Worm (Caenorhabditis elegans) whole organism, L4 larva: ENCODE measurements around the gene pes-4.

Experiments used
- F26F4.8 ChIP-seq: fragments of 200-800 bp; sonication (Bioruptor generic); conservative IDR thresholded peaks from 2 replicates; pipeline ENCODE4 v1.3.6; 2022; ENCODE audit warnings: missing genetic modification characterization, missing compliant biosample characterization
- F37D6.2 ChIP-seq: sonication (generic microtip); optimal IDR thresholded peaks from 2 replicates; lab custom pipeline; 2016; ENCODE audit warnings: mild to moderate bottlenecking, missing genetic modification characterization, missing compliant biosample characterization
- T20F7.1 ChIP-seq: fragments of 200-800 bp; sonication (Bioruptor generic); optimal IDR thresholded peaks from 2 replicates; lab custom pipeline; 2018; ENCODE audit warnings: mild to moderate bottlenecking, missing genetic modification characterization, missing compliant biosample characterization
- T26A8.4 ChIP-seq: fragments of 200-800 bp; sonication (Bioruptor generic); IDR thresholded peaks from 2 replicates; pipeline ENCODE4 v1.3.6; 2022; ENCODE audit warnings: missing genetic modification characterization, missing compliant biosample characterization
- Y75B8A.6 ChIP-seq: fragments of 200-800 bp; sonication (Bioruptor generic); IDR thresholded peaks from 2 replicates; pipeline ENCODE4 v1.3.6; 2022; ENCODE audit warnings: missing genetic modification reagents, missing genetic modification characterization, missing compliant biosample characterization
- ZK337.2 ChIP-seq: fragments of 200-800 bp; sonication (Bioruptor generic); IDR thresholded peaks from 2 replicates; pipeline ENCODE4 v1.3.6; 2022; ENCODE audit warnings: missing genetic modification reagents, missing genetic modification characterization, missing compliant biosample characterization
- aha-1 ChIP-seq: fragments of 150-350 bp; peaks from one replicate; lab custom pipeline; 2014; ENCODE audit warnings: missing biosample characterization, missing genetic modification characterization
- arid-1 ChIP-seq: fragments of 200-800 bp; sonication (Bioruptor generic); conservative IDR thresholded peaks from 2 replicates; pipeline ENCODE4 v1.3.6; 2022; ENCODE audit warnings: missing genetic modification reagents, missing genetic modification characterization, missing compliant biosample characterization
- attf-4 ChIP-seq: sonication (generic microtip); optimal IDR thresholded peaks from 3 replicates; lab custom pipeline; 2017; ENCODE audit warnings: missing biosample characterization, missing genetic modification characterization
- ceh-28 ChIP-seq: fragments of 150-350 bp; optimal IDR thresholded peaks from 2 replicates; lab custom pipeline; 2014; ENCODE audit warnings: missing biosample characterization, missing genetic modification reagents, missing genetic modification characterization
- ceh-62 ChIP-seq: sonication (generic microtip); optimal IDR thresholded peaks from 2 replicates; lab custom pipeline; 2017; ENCODE audit warnings: missing biosample characterization, missing genetic modification characterization
- ctbp-1 ChIP-seq: fragments of 200-800 bp; sonication (Bioruptor generic); IDR thresholded peaks from 2 replicates; pipeline ENCODE4 v1.3.6; 2022; ENCODE audit warnings: missing genetic modification reagents, missing genetic modification characterization, missing compliant biosample characterization
- daf-12 ChIP-seq: fragments of 150-350 bp; optimal IDR thresholded peaks from 2 replicates; lab custom pipeline; 2014; ENCODE audit warnings: missing biosample characterization, missing genetic modification reagents, missing genetic modification characterization
- daf-16 ChIP-seq, 3 experiments: sonication (generic microtip); optimal IDR thresholded peaks; 2 replicates each; lab custom pipeline; 2016 to 2017; ENCODE audit warnings: missing genetic modification characterization in 3 of 3, missing genetic modification reagents in 3 of 3, mild to moderate bottlenecking in 2 of 3, missing compliant biosample characterization in 2 of 3, missing biosample characterization in 1 of 3, moderate library complexity in 1 of 3
- daf-19 ChIP-seq: fragments of 200-800 bp; sonication (Bioruptor generic); conservative IDR thresholded peaks from 2 replicates; pipeline ENCODE4 v1.3.6; 2022; ENCODE audit warnings: missing genetic modification characterization, missing compliant biosample characterization
- daf-8 ChIP-seq: fragments of 200-800 bp; sonication (Bioruptor generic); IDR thresholded peaks from 2 replicates; pipeline ENCODE4 v1.3.6; 2022; ENCODE audit warnings: missing genetic modification characterization, missing compliant biosample characterization
- dmd-6 ChIP-seq: fragments of 200-800 bp; sonication (Bioruptor generic); IDR thresholded peaks from 2 replicates; pipeline ENCODE4 v1.3.6; 2022; ENCODE audit warnings: missing genetic modification reagents, missing genetic modification characterization, missing compliant biosample characterization
- egl-27 ChIP-seq: sonication (generic microtip); optimal IDR thresholded peaks from 3 replicates; lab custom pipeline; 2017; ENCODE audit warnings: missing biosample characterization, missing genetic modification reagents, missing genetic modification characterization
- egl-43 ChIP-seq: fragments of 200-800 bp; sonication (Bioruptor generic); IDR thresholded peaks from 2 replicates; pipeline ENCODE4 v1.3.6; 2022; ENCODE audit warnings: missing genetic modification reagents, missing genetic modification characterization, missing compliant biosample characterization
- fkh-10 ChIP-seq: fragments of 150-350 bp; optimal IDR thresholded peaks from 2 replicates; lab custom pipeline; 2014; ENCODE audit warnings: missing biosample characterization, missing genetic modification reagents, missing genetic modification characterization
- fos-1 ChIP-seq: fragments of 150-350 bp; optimal IDR thresholded peaks from 2 replicates; lab custom pipeline; 2014; ENCODE audit warnings: missing biosample characterization, missing genetic modification characterization
- hif-1 ChIP-seq, 2 experiments: sonication (generic microtip); optimal IDR thresholded peaks; 2 replicates each; lab custom pipeline; 2016 to 2017; ENCODE audit warnings: missing compliant biosample characterization in 2 of 2, missing genetic modification characterization in 2 of 2, missing genetic modification reagents in 2 of 2, missing genotype in 2 of 2, mild to moderate bottlenecking in 1 of 2
- hlh-11 ChIP-seq: fragments of 200-800 bp; sonication (Bioruptor generic); optimal IDR thresholded peaks from 2 replicates; lab custom pipeline; 2018; ENCODE audit warnings: mild to moderate bottlenecking, missing genetic modification characterization, missing compliant biosample characterization
- hlh-30 ChIP-seq: sonication (generic microtip); optimal IDR thresholded peaks from 2 replicates; lab custom pipeline; 2017; ENCODE audit warnings: antibody characterized with exemption, mild to moderate bottlenecking, missing genetic modification characterization, missing compliant biosample characterization; ENCODE audit not compliant: insufficient read depth
- jun-1 ChIP-seq: fragments of 150-350 bp; optimal IDR thresholded peaks from 2 replicates; lab custom pipeline; 2014; ENCODE audit warnings: missing biosample characterization, missing genetic modification reagents, missing genetic modification characterization
- lin-15B ChIP-seq: fragments of 150-350 bp; sonication (generic microtip); optimal IDR thresholded peaks from 3 replicates; lab custom pipeline; 2014; ENCODE audit warnings: missing biosample characterization, missing genetic modification characterization
- lin-38 ChIP-seq: fragments of 200-800 bp; sonication (Bioruptor generic); IDR thresholded peaks from 2 replicates; pipeline ENCODE4 v1.3.6; 2022; ENCODE audit warnings: missing genetic modification reagents, missing genetic modification characterization, missing compliant biosample characterization
- lin-39 ChIP-seq: fragments of 150-350 bp; optimal IDR thresholded peaks from 2 replicates; lab custom pipeline; 2014; ENCODE audit warnings: missing biosample characterization, missing genetic modification reagents, missing genetic modification characterization
- lir-3 ChIP-seq: sonication (generic microtip); optimal IDR thresholded peaks from 2 replicates; lab custom pipeline; 2016; ENCODE audit warnings: mild to moderate bottlenecking, missing genetic modification characterization, missing compliant biosample characterization
- madf-9 ChIP-seq: fragments of 200-800 bp; sonication (Bioruptor generic); conservative IDR thresholded peaks from 2 replicates; pipeline ENCODE4 v1.3.6; 2022; ENCODE audit warnings: missing genetic modification reagents, missing genetic modification characterization, missing compliant biosample characterization
- mdl-1 ChIP-seq, 2 experiments: fragments of 150-350 bp in 1 of 2; sonication (generic microtip) in 1 of 2; optimal IDR thresholded peaks; 2 replicates each; lab custom pipeline; 2014 to 2017; ENCODE audit warnings: missing biosample characterization in 2 of 2, missing genetic modification characterization in 2 of 2
- mdt-29 ChIP-seq: fragments of 200-800 bp; sonication (Bioruptor generic); IDR thresholded peaks from 2 replicates; pipeline ENCODE4 v1.3.6; 2022; ENCODE audit warnings: missing genetic modification reagents, missing genetic modification characterization, missing compliant biosample characterization
- mxl-2 ChIP-seq: fragments of 200-800 bp; sonication (Bioruptor generic); conservative IDR thresholded peaks from 2 replicates; pipeline ENCODE4 v1.3.6; 2022; ENCODE audit warnings: missing genetic modification reagents, missing genetic modification characterization, missing compliant biosample characterization
- nhr-111 ChIP-seq: fragments of 200-800 bp; sonication (Bioruptor generic); optimal IDR thresholded peaks from 2 replicates; lab custom pipeline; 2018; ENCODE audit warnings: mild to moderate bottlenecking, missing genetic modification characterization, missing compliant biosample characterization
- nhr-237 ChIP-seq: sonication (generic microtip); optimal IDR thresholded peaks from 2 replicates; lab custom pipeline; 2017; ENCODE audit warnings: missing biosample characterization, missing genetic modification characterization
- nhr-25 ChIP-seq: sonication (generic microtip); optimal IDR thresholded peaks from 2 replicates; lab custom pipeline; 2017; ENCODE audit warnings: missing genetic modification characterization, mild to moderate bottlenecking, missing compliant biosample characterization, antibody characterized with exemption, moderate library complexity, borderline replicate concordance; ENCODE audit not compliant: insufficient read depth
- nhr-28 ChIP-seq: fragments of 150-350 bp; optimal IDR thresholded peaks from 2 replicates; lab custom pipeline; 2014; ENCODE audit warnings: missing biosample characterization, missing genetic modification characterization
- nhr-42 ChIP-seq: fragments of 200-800 bp; sonication (Bioruptor generic); IDR thresholded peaks from 2 replicates; pipeline ENCODE4 v1.3.6; 2022; ENCODE audit warnings: missing genetic modification characterization, missing compliant biosample characterization
- nhr-48 ChIP-seq: sonication (generic microtip); optimal IDR thresholded peaks from 2 replicates; lab custom pipeline; 2016; ENCODE audit warnings: mild to moderate bottlenecking, missing genetic modification characterization, missing compliant biosample characterization
- nhr-6 ChIP-seq: fragments of 150-350 bp; optimal IDR thresholded peaks from 2 replicates; lab custom pipeline; 2014; ENCODE audit warnings: missing biosample characterization, missing genetic modification characterization
- nhr-77 ChIP-seq: fragments of 150-350 bp; optimal IDR thresholded peaks from 2 replicates; lab custom pipeline; 2014; ENCODE audit warnings: missing biosample characterization, missing genetic modification characterization
- pqm-1 ChIP-seq: sonication (generic microtip); optimal IDR thresholded peaks from 2 replicates; lab custom pipeline; 2017; ENCODE audit warnings: missing biosample characterization, missing genetic modification characterization
- saeg-2 ChIP-seq: fragments of 200-800 bp; sonication (Bioruptor generic); IDR thresholded peaks from 2 replicates; pipeline ENCODE4 v1.3.6; 2022; ENCODE audit warnings: missing genetic modification reagents, missing genetic modification characterization, missing compliant biosample characterization
- snpc-1.2 ChIP-seq: fragments of 200-800 bp; sonication (Bioruptor generic); IDR thresholded peaks from 2 replicates; pipeline ENCODE4 v1.3.6; 2022; ENCODE audit warnings: missing genetic modification reagents, missing genetic modification characterization, missing compliant biosample characterization
- spr-1 ChIP-seq: sonication (generic microtip); optimal IDR thresholded peaks from 2 replicates; lab custom pipeline; 2016; ENCODE audit warnings: mild to moderate bottlenecking, missing genetic modification characterization, missing compliant biosample characterization
- spr-3 ChIP-seq: fragments of 200-800 bp; sonication (Bioruptor generic); optimal IDR thresholded peaks from 2 replicates; lab custom pipeline; 2018; ENCODE audit warnings: mild to moderate bottlenecking, missing genetic modification characterization, missing compliant biosample characterization
- tag-97 ChIP-seq: fragments of 200-800 bp; sonication (Bioruptor generic); IDR thresholded peaks from 2 replicates; pipeline ENCODE4 v1.3.6; 2022; ENCODE audit warnings: missing genetic modification characterization, missing compliant biosample characterization
- unc-62 ChIP-seq, 3 experiments: fragments of 150-350 bp in 1 of 3; sonication (generic microtip); optimal IDR thresholded peaks in 2 of 3; peaks in 1 of 3; 1 replicate in 1 of 3; 2 replicates in 2 of 3; lab custom pipeline; 2014 to 2017; ENCODE audit warnings: missing biosample characterization in 3 of 3, missing genetic modification characterization in 3 of 3, missing genetic modification reagents in 3 of 3, missing genotype in 1 of 3
- zag-1 ChIP-seq: fragments of 150-350 bp; optimal IDR thresholded peaks from 2 replicates; lab custom pipeline; 2014; ENCODE audit warnings: missing biosample characterization, missing genetic modification characterization
- ztf-11 ChIP-seq: fragments of 150-350 bp; optimal IDR thresholded peaks from 2 replicates; lab custom pipeline; 2014; ENCODE audit warnings: missing biosample characterization, missing genetic modification characterization

Gene pes-4

ce11 chrIII:1201958-1202596 lies 28.0 kb downstream of the pes-4 start, which contains the start of the genes mrpl-45 and Y119D3B.12 (continued):
- no peak for TF ChIP-seq nhr-237 (tag; lab: Kevin White, UChicago)
- TF ChIP-seq nhr-48, result no peak
- TF ChIP-seq Y75B8A.6 (GFP tag; lab: Robert Waterston, UW), result no peak
- TF ChIP-seq dmd-6 (GFP tag; lab: Robert Waterston, UW), result 0 out of 2 replicates have a peak, but pooled peaks have one; percentile 33
- no peak for TF ChIP-seq daf-12 (tag; lab: Kevin White, UChicago)
- peak; percentile 38 for TF ChIP-seq aha-1 (tag; lab: Kevin White, UChicago)
- peak; percentile 29; the same call in 1 of the 2 replicates for TF ChIP-seq ctbp-1
- no peak for TF ChIP-seq mxl-2 (GFP tag; lab: Robert Waterston, UW)
- TF ChIP-seq lir-3 (tag; lab: Kevin White, UChicago), result no peak
- TF ChIP-seq nhr-25 (tag; lab: Kevin White, UChicago), result no peak
- TF ChIP-seq hlh-11 (tag; lab: Kevin White, UChicago), result peak; percentile 54
- TF ChIP-seq nhr-111 (GFP tag; lab: Kevin White, UChicago), result no peak
- no peak for TF ChIP-seq daf-16 (GFP tag; optimal IDR thresholded peaks at IDR 0.05; lab: Kevin White, UChicago)
- TF ChIP-seq daf-16 (tag; optimal IDR thresholded peaks at IDR 0.05; lab: Kevin White, UChicago), result peak; percentile 25
- TF ChIP-seq mdt-29, result no peak
- peak; percentile 70 for TF ChIP-seq nhr-6
- TF ChIP-seq hif-1 (tag; optimal IDR thresholded peaks at IDR 0.05; lab: Kevin White, UChicago), result peak in 1 of 2 experiments; percentile 55
- TF ChIP-seq lin-15B (tag; lab: Kevin White, UChicago), result peak; percentile 36
- TF ChIP-seq spr-1 (tag; lab: Kevin White, UChicago), result peak; percentile 9
- TF ChIP-seq nhr-28 (tag; lab: Kevin White, UChicago), result peak; percentile 41
- TF ChIP-seq daf-8 (GFP tag; lab: Robert Waterston, UW), result no peak
- TF ChIP-seq egl-43 (GFP tag; lab: Robert Waterston, UW), result no peak
- TF ChIP-seq lin-39 (tag; lab: Kevin White, UChicago), result no peak
- TF ChIP-seq tag-97 (GFP tag; lab: Robert Waterston, UW), result no peak
- TF ChIP-seq ztf-11 (tag; lab: Kevin White, UChicago), result no peak
- no peak for TF ChIP-seq saeg-2 (GFP tag; lab: Robert Waterston, UW)
- TF ChIP-seq jun-1, result peak; percentile 16
- TF ChIP-seq spr-3, result no peak
- TF ChIP-seq mdl-1 (tag; optimal IDR thresholded peaks at IDR 0.05; lab: Kevin White, UChicago), result no peak
- 0 out of 2 replicates have a peak, but pooled peaks have one; percentile 45 for TF ChIP-seq T26A8.4 (GFP tag; lab: Robert Waterston, UW)
- TF ChIP-seq ZK337.2 (GFP tag; lab: Robert Waterston, UW), result no peak
- TF ChIP-seq F26F4.8, result no peak
- TF ChIP-seq pqm-1 (tag; lab: Kevin White, UChicago), result no peak
- no peak for TF ChIP-seq snpc-1.2 (GFP tag; lab: Robert Waterston, UW)
- peak in 1 of 2 experiments; percentile 86 for TF ChIP-seq unc-62 (GFP tag; optimal IDR thresholded peaks at IDR 0.05 in 1 of 2; lab: Kevin White, UChicago)
- no peak for TF ChIP-seq unc-62 (tag; optimal IDR thresholded peaks at IDR 0.05; lab: Kevin White, UChicago)
- no peak for TF ChIP-seq ceh-62 (tag; lab: Kevin White, UChicago)
- no peak for TF ChIP-seq T20F7.1 (GFP tag; lab: Kevin White, UChicago)
- no peak for TF ChIP-seq ceh-28 (tag; lab: Kevin White, UChicago)
- TF ChIP-seq lin-38 (GFP tag; lab: Robert Waterston, UW), result peak; percentile 99
- no peak for TF ChIP-seq fos-1
- TF ChIP-seq nhr-77, result peak; percentile 66
- TF ChIP-seq madf-9 (GFP tag; lab: Robert Waterston, UW), result no peak
- no peak for TF ChIP-seq nhr-42 (GFP tag; lab: Robert Waterston, UW)
- TF ChIP-seq attf-4 (tag; lab: Kevin White, UChicago), result no peak
- peak; percentile 18 for TF ChIP-seq fkh-10 (GFP tag; lab: Kevin White, UChicago)
- peak; percentile 81 for TF ChIP-seq hlh-30 (tag; lab: Kevin White, UChicago)
- no peak for TF ChIP-seq egl-27 (tag; lab: Kevin White, UChicago)
- peak; percentile 66 for TF ChIP-seq arid-1 (GFP tag; lab: Robert Waterston, UW)
- TF ChIP-seq daf-19 (GFP tag; lab: Robert Waterston, UW), result no peak
- peak; percentile 42 for TF ChIP-seq F37D6.2 (tag; lab: Kevin White, UChicago)
- TF ChIP-seq zag-1, result no peak
